Fruit fly (Drosophila melanogaster): ENCODE data around the gene Pka-R1.

Gene Pka-R1

dm6 chr3L:20830361-20830760, 14.4 kb downstream of the Pka-R1 start (continued):
- TF ChIP-seq CG4707 (GFP tag; optimal IDR thresholded peaks at IDR 0.05), result no peak
- TF ChIP-seq nerfin-2 (GFP tag; IDR thresholded peaks at IDR 0.05; ENCODE audit: partially characterized antibody), result no peak
- TF ChIP-seq CG3995 (GFP tag; optimal IDR thresholded peaks at IDR 0.05), result no peak
- TF ChIP-seq HLHmδ (GFP tag; optimal IDR thresholded peaks at IDR 0.05), result no peak
- no peak for TF ChIP-seq CG33557 (GFP tag; optimal IDR thresholded peaks at IDR 0.05)
- peak; percentile 10 for TF ChIP-seq lab (GFP tag; optimal IDR thresholded peaks at IDR 0.05)
- no peak for TF ChIP-seq NK7.1 (GFP tag; optimal IDR thresholded peaks at IDR 0.05)
- TF ChIP-seq caup (GFP tag; optimal IDR thresholded peaks at IDR 0.05; ENCODE audit: severe bottlenecking), result peak; percentile 65
- TF ChIP-seq Pdp1 (GFP tag; optimal IDR thresholded peaks at IDR 0.05), result peak in 1 of 2 experiments; percentile 16
- TF ChIP-seq Vsx1 (GFP tag; optimal IDR thresholded peaks at IDR 0.05), result no peak
- peak; percentile 38 for TF ChIP-seq mirr (GFP tag; optimal IDR thresholded peaks at IDR 0.05)
- no peak for TF ChIP-seq Sox100B (GFP tag; optimal IDR thresholded peaks at IDR 0.05)
- no peak for TF ChIP-seq CG10959 (GFP tag; IDR thresholded peaks at IDR 0.05)
- no peak for TF ChIP-seq Bdp1 (GFP tag; optimal IDR thresholded peaks at IDR 0.05)
- TF ChIP-seq sug (tag; optimal IDR thresholded peaks at IDR 0.05), result peak; percentile 44
- TF ChIP-seq CG8290 (GFP tag; optimal IDR thresholded peaks at IDR 0.05), result no peak
- peak in 1 of 2 experiments; percentile 10 for TF ChIP-seq CG8290 (tag; optimal IDR thresholded peaks at IDR 0.05)
- TF ChIP-seq chn (GFP tag; optimal IDR thresholded peaks at IDR 0.05), result no peak

DNA sequence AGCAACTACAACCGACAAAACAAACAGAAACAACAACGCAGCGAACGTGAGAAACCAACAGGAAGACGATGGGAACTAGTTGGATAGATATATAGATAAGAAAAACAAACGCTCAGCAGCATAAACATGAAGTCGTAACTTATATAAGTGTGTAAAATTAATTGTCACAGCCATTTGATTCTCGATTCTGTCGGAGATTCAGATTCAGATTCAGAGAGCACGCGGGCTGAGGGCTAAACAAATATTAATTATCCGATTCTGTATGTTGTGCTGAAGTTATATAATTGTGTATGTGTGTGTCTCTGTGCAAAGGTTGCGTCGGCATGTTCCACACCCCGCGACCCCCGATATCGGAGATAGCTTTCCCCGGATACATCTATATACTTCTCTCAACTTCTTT, 18.2 kb downstream of the Pka-R1 start:
- TF ChIP-seq Pdp1 (GFP tag; optimal IDR thresholded peaks at IDR 0.05) (peak in 1 of 2 experiments; percentile 91), emc (GFP tag; optimal IDR thresholded peaks at IDR 0.05) (no peak), CG17568 (GFP tag; optimal IDR thresholded peaks at IDR 0.05) (no peak)

DNA sequence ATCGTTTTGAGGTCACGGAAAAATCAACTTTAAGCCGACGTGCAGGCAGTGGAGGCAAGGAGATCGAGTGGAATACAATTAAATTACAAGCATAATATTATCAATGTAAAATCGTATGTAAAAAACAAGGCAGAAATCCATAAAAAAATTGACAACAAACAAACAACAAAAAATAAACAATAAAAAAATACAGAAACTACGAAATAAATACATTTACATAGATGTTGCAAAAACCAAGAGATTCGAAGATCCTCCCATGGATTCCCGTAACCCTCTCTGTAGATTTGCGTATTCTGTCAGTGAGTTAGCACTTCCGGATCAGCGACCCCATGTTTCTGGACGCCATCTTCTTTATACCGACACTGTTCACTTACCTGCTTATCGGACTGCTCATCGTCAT, 20.0 kb downstream of the Pka-R1 start, which contains the start of gene CG3288:
Gene CG3288, plus strand, starts transcription at position 301 of the 400 bp plus-strand sequence.
- TF ChIP-seq CG6813 (GFP tag; optimal IDR thresholded peaks at IDR 0.05) (no peak), inv (GFP tag; IDR thresholded peaks at IDR 0.05; ENCODE audit: partially characterized antibody) (no peak), Aef1 (GFP tag; IDR thresholded peaks at IDR 0.05) (no peak), Bgb (GFP tag; IDR thresholded peaks at IDR 0.05; ENCODE audit: partially characterized antibody) (no peak), CG43689 (GFP tag; IDR thresholded peaks at IDR 0.05) (no peak), CG8944 (GFP tag; optimal IDR thresholded peaks at IDR 0.05) (no peak), twi (tag; optimal IDR thresholded peaks at IDR 0.05) (no peak), CG12236 (GFP tag; optimal IDR thresholded peaks at IDR 0.05) (no peak), Hr39 (optimal IDR thresholded peaks at IDR 0.05) (no peak), CG11085 (GFP tag; IDR thresholded peaks at IDR 0.05) (no peak), sd (tag; optimal IDR thresholded peaks at IDR 0.05) (no peak), CG11456 (GFP tag; IDR thresholded peaks at IDR 0.05) (no peak)

dm6 chr3L:20837040-20837830, 21.3 kb downstream of the Pka-R1 start, which contains the start of gene CG13255:
CG13255 (plus strand) TSS chr3L:20837488.
- no peak for TF ChIP-seq pb (GFP tag; optimal IDR thresholded peaks at IDR 0.05)
- peak; percentile 23 for TF ChIP-seq CG9437 (GFP tag; optimal IDR thresholded peaks at IDR 0.05)
- TF ChIP-seq C15 (GFP tag; IDR thresholded peaks at IDR 0.05), result no peak
- no peak for TF ChIP-seq CG7745 (tag; optimal IDR thresholded peaks at IDR 0.05)
- TF ChIP-seq hb (GFP tag; IDR thresholded peaks at IDR 0.05; ENCODE audit: partially characterized antibody), result no peak
- no peak for TF ChIP-seq CG7271 (tag; optimal IDR thresholded peaks at IDR 0.05)
- no peak for TF ChIP-seq btn (GFP tag; optimal IDR thresholded peaks at IDR 0.05)
- TF ChIP-seq HLH54F (GFP tag; optimal IDR thresholded peaks at IDR 0.05), result peak; percentile 59
- no peak for TF ChIP-seq tll (GFP tag; optimal IDR thresholded peaks at IDR 0.05)
- no peak for TF ChIP-seq CG13624 (GFP tag; optimal IDR thresholded peaks at IDR 0.05)
- TF ChIP-seq CG17568 (GFP tag; optimal IDR thresholded peaks at IDR 0.05), result no peak
- no peak for TF ChIP-seq Dfd (GFP tag; optimal IDR thresholded peaks at IDR 0.05)
- TF ChIP-seq Stat92E (GFP tag; optimal IDR thresholded peaks at IDR 0.05), result no peak
- no peak for TF ChIP-seq CG9876 (GFP tag; optimal IDR thresholded peaks at IDR 0.05)
- TF ChIP-seq CG16813 (GFP tag; IDR thresholded peaks at IDR 0.05; ENCODE audit: partially characterized antibody), result no peak
